Fruit fly (Drosophila melanogaster) S2 (cell line): ENCODE results near the gene Polr2D.

Experiments
- CG8478 ChIP-seq: fragments of >200 bp; optimal IDR thresholded peaks from 2 replicates; lab custom pipeline; 2018
- CTCF ChIP-seq, 2 experiments: fragments of >200 bp; optimal IDR thresholded peaks; 2 replicates each; lab custom pipeline; 2018

The Polr2D gene

DNA sequence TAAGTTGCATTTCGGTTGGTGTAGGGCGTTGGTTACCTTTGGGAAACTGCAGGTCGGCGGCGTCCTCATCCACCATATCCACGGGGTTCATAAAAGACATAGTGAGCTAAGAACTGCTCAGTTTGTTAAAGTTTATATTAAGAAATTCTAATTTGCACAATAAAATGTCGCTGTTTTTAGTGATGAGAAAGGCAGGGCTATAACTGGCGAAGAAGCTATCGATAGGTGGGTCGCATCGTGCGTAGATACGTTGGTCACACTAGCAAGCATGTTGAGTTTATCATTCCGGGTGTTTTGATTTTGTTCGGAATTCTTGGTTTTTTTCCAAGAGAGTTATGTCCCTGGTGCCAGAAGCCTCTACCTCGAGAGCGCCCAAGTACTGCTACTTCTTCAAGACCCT lies at the start of gene Polr2D, which contains the start of the genes Ada2a, Tgs1 and moi:
TSS of gene Polr2D (minus strand) at position 207 of the 400 bp plus-strand sequence.
TSS of gene Ada2a (minus strand) at position 207 of the 400 bp plus-strand sequence.
TSS of gene Tgs1 (plus strand) at position 250 of the 400 bp plus-strand sequence.
TSS of gene moi (plus strand) at position 250 of the 400 bp plus-strand sequence.
- TF ChIP-seq CG8478 (lab: Kevin White, UChicago) (no peak), CTCF (optimal IDR thresholded peaks at IDR 0.05; lab: Kevin White, UChicago) (peak; percentile 1 to 28)

DNA sequence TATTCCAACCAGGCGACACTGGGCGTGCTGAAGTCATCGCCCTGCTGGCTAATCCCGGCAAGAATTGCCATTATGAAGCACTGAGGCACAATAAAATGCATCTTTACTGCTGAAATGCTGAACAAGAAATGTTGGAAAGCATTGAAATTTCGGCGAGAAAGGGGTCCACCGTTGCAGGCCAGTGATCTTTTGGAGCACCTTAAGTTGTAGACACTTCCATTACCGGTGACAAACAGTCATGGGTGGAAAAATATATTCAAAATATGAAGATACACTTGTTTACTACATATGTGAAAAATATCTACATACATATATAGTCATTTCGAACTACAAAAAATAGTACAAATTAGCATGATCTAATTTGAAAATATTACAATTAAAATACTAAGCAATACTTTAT lies 47.5 kb upstream of the Polr2D start, which contains the start of gene CG7126:
TSS of gene CG7126 (minus strand) at position 101 of the 400 bp plus-strand sequence.
- TF ChIP-seq CG8478 (lab: Kevin White, UChicago), result no peak
- TF ChIP-seq CTCF (optimal IDR thresholded peaks at IDR 0.05; lab: Kevin White, UChicago), result no peak

DNA sequence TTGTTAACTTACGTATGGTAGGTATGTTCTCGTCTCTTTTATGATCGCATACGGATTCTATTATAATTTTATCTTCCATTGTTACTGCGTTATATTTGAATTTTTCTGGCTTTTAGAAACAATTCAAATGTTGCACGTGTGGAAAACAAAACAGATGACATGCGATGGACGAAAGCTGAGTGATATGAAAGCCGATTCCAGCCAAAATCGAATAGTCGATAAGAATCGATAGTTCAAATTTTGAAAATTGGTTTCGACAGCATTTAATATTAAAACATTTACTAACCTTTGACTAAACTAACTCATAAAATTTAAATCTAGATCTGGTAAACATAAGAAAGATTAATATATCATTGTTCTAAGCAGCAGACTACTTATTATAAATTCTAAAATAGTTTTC lies 46.3 kb upstream of the Polr2D start, which contains the start of gene Polr1E:
TSS of gene Polr1E (minus strand) at position 160 of the 400 bp plus-strand sequence.
- TF ChIP-seq CTCF (optimal IDR thresholded peaks at IDR 0.05; lab: Kevin White, UChicago) (no peak), CG8478 (lab: Kevin White, UChicago) (no peak)

DNA sequence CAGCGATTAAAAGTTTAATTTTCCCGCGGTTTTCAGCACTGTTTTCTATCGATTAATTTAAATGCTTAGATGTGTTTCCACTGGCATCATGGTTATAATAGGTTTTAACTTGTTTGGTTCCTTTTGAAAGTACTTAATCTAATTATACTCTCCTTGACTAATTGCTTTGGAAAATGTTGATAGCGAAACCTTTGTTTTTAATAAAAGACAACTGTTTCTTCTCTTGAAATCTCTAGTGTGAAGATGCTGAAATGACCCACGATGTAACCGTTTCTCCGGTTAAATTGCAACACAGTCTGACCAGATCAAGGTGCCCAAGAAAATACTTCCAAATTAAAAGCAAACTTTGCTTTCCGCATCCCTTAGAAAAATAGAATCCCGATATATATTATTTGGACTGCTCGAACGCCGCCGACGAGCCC lies 43.6 kb upstream of the Polr2D start, which contains the start of gene Dlc90F:
TSS of gene Dlc90F (plus strand) at position 330 of the 422 bp plus-strand sequence.
- TF ChIP-seq CG8478 (lab: Kevin White, UChicago) (no peak), CTCF (optimal IDR thresholded peaks at IDR 0.05; lab: Kevin White, UChicago) (no peak)

DNA sequence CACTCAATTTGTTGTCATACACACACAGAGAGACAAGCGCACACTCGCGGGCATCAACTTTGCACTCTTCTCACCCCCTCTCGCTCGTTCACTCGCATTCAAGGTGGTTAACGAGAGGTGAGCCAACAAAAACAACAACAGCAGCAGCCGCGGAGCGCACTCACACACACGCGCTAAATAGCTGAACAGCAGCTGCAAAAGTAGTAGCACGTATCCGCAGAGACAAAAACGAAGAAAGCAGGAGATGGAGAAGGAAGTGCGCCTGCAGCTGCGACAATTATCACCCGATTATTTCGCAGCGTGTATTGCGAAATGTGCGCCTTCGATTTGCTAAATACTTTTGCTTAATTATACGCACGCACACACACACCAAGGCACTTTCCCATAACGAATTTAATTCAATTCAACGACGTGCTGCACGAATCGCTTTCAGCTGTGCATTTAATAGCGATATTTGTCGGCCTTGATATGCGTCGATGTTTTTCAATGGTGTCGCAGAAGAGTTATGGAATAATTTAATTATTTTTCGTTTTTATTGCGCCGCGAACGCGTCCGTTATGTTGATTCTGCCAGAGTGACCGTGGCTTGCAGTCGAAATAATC lies 43.1 kb upstream of the Polr2D start:
- TF ChIP-seq CG8478 (lab: Kevin White, UChicago), result no peak
- TF ChIP-seq CTCF (optimal IDR thresholded peaks at IDR 0.05; lab: Kevin White, UChicago), result no peak

DNA sequence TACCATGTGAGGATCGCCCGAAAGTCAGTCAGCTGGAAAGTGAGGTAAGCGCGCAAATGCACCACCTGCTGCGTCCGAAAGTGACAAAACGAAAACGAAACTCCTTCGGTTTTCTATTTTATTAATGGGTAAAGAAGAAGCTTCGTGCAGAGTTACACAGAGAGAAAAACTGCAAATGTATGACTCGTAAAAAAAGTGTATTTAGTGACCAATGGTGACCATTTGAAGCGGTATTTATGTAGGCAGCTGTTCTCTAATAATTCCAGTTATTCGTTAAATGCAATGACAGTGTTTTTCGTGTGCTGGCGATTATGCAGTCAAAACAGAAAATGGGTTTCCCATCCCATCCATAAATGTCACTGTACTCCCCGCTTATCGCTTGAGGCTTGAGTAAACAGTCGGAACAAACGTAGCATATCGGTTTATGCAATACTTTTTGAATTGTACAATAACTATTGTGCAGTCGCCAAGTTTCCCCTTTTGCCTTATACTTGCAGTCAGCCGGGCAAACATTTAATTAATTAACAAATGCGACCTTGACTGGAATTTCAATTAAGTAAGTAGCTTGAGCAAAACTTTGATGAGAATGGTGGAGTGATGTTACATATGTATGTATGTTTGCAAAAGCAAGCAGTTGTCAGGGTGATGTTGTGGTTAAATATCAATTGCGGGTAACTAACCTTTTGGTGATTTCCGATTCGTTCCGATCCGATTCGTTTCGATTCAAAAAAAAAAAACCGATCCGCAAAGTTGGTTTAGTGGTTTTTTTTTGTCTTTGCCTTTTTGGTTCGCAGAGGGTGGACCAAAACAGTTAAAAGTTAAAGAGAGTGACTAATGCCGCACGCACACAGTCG lies 42.4 kb upstream of the Polr2D start:
- TF ChIP-seq CG8478 (lab: Kevin White, UChicago) (no peak), CTCF (optimal IDR thresholded peaks at IDR 0.05; lab: Kevin White, UChicago) (no peak)

DNA sequence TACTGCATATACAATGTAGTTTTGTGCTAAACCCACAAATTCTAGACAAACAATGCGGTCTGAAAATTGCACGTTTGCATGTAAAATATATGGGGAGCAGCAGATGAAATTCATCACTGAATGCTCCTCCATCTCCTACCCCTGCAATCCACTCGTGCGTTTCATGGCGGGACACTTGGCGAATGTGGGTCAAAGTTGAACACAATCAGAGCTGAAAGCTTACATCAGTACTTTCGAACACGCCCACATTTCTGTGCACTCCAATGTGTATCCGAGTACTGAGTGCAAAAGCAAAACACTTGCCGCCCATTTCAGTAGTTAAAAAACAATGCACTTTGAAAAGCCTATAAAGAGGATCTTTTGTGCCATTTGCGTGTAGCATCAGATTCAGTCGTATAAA lies 41.5 kb upstream of the Polr2D start:
- TF ChIP-seq CTCF (optimal IDR thresholded peaks at IDR 0.05; lab: Kevin White, UChicago) (no peak), CG8478 (lab: Kevin White, UChicago) (no peak)

DNA sequence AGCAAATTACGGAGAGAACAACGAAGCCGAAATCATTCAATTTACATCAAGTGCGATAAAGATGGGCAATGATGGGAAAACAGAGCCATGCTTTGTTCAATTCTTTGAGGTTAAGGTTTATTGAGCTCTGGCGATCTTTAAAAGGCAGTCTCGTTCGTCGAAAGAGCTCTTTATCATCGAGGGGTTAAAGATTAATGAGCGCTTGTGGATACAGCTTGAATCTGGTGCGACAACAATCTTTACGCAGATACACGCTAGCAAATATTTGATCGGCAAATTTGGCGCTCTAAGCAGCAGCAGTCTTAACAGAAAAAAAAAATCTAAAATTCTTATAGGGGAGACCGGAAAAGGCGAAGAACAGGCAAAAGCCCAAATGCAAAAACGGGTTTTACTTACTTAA lies 40.8 kb upstream of the Polr2D start:
- TF ChIP-seq CG8478 (lab: Kevin White, UChicago), result no peak
- no peak for TF ChIP-seq CTCF (optimal IDR thresholded peaks at IDR 0.05; lab: Kevin White, UChicago)

DNA sequence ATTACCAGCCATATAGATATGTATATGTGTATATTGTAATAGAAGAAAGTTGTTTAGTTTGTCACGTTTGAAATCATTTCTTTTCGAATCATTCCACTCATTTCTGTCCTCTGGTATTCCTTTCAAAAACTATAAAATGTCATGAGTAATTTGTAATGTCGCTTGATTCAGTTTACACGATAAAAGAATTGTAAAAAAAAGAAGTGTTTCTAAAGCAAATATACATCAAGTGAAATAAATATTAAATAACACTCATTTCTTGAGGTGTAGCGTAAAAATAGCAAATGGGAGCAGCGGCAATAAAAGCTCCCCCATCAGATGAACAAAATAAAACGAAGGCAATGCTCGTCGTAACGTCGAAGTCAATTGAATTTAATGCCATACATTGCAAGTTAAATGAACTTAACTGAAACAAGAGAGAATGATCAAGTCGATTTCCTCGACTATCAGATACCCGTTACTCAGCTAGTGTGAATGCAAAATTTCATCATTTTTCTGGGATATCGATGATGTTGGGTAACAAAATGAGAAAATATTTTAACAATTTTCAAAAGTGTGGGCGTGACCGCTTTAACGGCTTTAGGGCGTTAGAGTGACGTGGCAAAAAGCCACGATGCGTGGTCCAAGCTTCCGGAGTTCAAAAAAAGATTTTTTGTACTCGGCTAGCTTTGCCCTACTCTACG lies 40.1 kb upstream of the Polr2D start:
- no peak for TF ChIP-seq CG8478 (lab: Kevin White, UChicago)
- TF ChIP-seq CTCF (optimal IDR thresholded peaks at IDR 0.05; lab: Kevin White, UChicago), result no peak

DNA sequence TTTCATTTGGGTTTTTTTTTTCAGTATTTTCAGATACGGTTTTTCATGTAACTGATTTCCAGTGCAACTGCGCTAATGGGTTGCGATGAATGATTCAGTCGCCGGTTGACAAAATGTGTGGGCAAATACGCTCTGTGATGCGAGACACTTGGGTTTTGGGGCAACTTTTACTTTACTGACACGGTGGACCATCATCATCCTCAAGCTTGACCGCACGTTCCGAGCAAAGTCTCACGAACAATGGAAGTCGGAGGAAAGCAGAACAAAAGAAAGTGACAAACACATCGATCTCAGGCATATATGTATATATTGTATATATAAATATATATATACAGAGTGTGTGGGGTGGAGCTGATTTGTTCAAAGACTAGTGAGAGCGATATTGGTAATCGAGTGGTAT lies 39.2 kb upstream of the Polr2D start:
- no peak for TF ChIP-seq CTCF (optimal IDR thresholded peaks at IDR 0.05; lab: Kevin White, UChicago)
- TF ChIP-seq CG8478 (lab: Kevin White, UChicago), result no peak

DNA sequence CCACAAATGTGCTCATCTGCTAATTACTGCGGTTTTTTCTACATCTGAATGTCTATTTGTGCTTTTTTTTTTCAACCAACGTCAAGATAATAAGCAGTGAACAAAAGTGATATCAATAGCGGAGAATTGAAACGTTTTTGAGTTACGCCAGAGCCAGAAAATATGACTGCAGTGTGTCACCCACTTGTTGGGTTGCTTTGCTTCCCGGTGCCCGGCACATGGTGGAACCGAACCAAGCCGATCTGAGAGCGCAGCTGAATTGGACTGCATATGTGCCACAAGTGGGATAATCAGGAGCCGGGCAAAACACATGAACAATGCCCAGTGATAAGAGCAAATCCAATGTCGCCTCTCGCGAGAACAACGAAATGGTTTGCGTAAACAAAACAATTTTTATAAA lies 37.1 kb upstream of the Polr2D start:
- TF ChIP-seq CG8478 (lab: Kevin White, UChicago), result no peak
- TF ChIP-seq CTCF (optimal IDR thresholded peaks at IDR 0.05; lab: Kevin White, UChicago), result no peak

DNA sequence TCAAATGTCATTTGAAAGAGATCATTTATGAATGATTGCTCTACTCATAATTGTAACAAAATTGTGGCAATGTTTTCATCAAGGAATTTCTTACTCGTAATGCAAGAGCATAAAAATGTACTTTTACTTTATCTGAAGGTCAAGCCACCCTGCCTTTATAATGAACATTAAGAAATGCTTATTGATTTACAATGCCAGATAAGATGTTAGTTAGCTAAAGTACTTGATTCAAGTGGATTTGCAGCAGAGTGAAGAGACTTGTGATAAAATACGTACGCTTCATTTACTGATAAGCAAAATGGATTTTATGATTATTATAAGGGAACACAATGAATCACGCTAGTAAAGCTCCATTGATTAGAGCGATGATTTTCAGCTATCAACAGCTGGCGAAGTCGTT lies 36.5 kb upstream of the Polr2D start:
- TF ChIP-seq CTCF (optimal IDR thresholded peaks at IDR 0.05; lab: Kevin White, UChicago), result no peak

DNA sequence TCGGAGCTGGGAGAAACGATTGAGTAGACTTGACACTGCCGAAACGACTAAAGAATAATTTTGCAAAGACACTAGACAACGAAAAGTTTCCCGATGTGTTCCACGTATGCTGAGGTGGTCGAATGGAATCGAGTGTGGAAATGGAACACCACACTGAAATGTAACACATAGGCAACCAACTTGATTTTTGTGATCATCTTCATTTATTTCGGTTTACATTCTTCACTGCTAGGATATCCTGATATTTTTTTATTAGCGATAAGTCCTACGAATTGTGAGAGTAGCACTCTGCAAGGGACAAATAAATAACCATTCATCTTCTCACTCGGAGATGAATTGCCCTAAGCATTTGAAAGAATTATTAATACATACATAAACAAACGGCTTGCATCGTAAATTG lies 33.4 kb upstream of the Polr2D start, which contains the start of gene CG7131:
TSS of gene CG7131 (minus strand) at position 101 of the 400 bp plus-strand sequence.
- TF ChIP-seq CG8478 (lab: Kevin White, UChicago) (no peak), CTCF (optimal IDR thresholded peaks at IDR 0.05; lab: Kevin White, UChicago) (no peak)

DNA sequence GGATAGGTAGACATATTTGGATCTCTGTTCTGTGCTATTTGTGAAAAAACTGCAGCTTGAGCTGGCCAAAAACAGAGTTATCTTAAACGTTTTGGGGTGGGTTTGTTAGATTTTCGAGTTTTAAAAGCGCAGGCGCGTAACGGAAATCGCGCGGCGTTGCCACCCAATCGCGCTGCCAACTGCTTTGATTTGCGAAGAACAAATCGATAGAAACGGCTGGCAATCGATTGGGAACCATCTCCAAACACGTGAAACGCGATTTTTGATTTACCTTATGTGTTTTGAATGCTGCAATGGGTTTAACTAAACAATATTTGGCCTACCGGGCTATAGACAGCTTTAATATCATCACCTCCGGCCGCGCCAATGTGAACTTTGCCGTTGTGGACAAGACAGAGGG lies 28.2 kb upstream of the Polr2D start, which contains the start of the genes CG14312 and CG8064:
TSS of gene CG14312 (minus strand) at position 88 of the 400 bp plus-strand sequence.
TSS of gene CG8064 (plus strand) at position 220 of the 400 bp plus-strand sequence.
- TF ChIP-seq CTCF (optimal IDR thresholded peaks at IDR 0.05; lab: Kevin White, UChicago) (peak; percentile 42), CG8478 (lab: Kevin White, UChicago) (no peak)
